Worm (Caenorhabditis elegans) whole organism, midembryonic: Measurements from ENCODE around the gene gcy-14.

Source experiments
- T22C8.4 ChIP-seq: fragments of 200-800 bp; sonication (Bioruptor generic); IDR thresholded peaks from 2 replicates; pipeline ENCODE4 v1.3.6; 2022; ENCODE audit warnings: missing genetic modification characterization, missing compliant biosample characterization
- cog-1 ChIP-seq: sonication (generic microtip); optimal IDR thresholded peaks from 2 replicates; lab custom pipeline; 2016; ENCODE audit warnings: missing genetic modification characterization, missing compliant biosample characterization
- flt-1 ChIP-seq: fragments of 200-800 bp; sonication (Bioruptor generic); IDR thresholded peaks from 2 replicates; pipeline ENCODE4 v1.3.6; 2022; ENCODE audit warnings: missing genetic modification characterization, missing compliant biosample characterization
- klf-2 ChIP-seq: fragments of 200-800 bp; sonication (Bioruptor generic); conservative IDR thresholded peaks from 2 replicates; pipeline ENCODE4 v1.3.6; 2022; ENCODE audit warnings: missing genetic modification reagents, missing genetic modification characterization, missing compliant biosample characterization
- med-1 ChIP-seq: sonication (generic microtip); optimal IDR thresholded peaks from 2 replicates; lab custom pipeline; 2017; ENCODE audit warnings: missing genetic modification characterization, mild to moderate bottlenecking, missing compliant biosample characterization, antibody characterized with exemption, missing genetic modification reagents; ENCODE audit not compliant: insufficient read depth
- ref-1 ChIP-seq: fragments of 200-800 bp; sonication (Bioruptor generic); conservative IDR thresholded peaks from 2 replicates; pipeline ENCODE4 v1.3.6; 2022; ENCODE audit warnings: missing genetic modification reagents, missing genetic modification characterization, missing compliant biosample characterization
- tab-1 ChIP-seq: fragments of 200-800 bp; sonication (Bioruptor generic); IDR thresholded peaks from 2 replicates; pipeline ENCODE4 v1.3.6; 2022; ENCODE audit warnings: missing genetic modification characterization, missing compliant biosample characterization
- ztf-23 ChIP-seq: fragments of 200-800 bp; sonication (Bioruptor generic); IDR thresholded peaks from 2 replicates; pipeline ENCODE4 v1.3.6; 2022; ENCODE audit warnings: missing genetic modification reagents, missing genetic modification characterization, missing compliant biosample characterization
- ztf-29 ChIP-seq: fragments of 200-800 bp; sonication (Bioruptor generic); IDR thresholded peaks from 2 replicates; pipeline ENCODE4 v1.3.6; 2022; ENCODE audit warnings: missing genetic modification reagents, missing genetic modification characterization, missing compliant biosample characterization

Gene gcy-14

ce11 chrV:14824124-14824523 is 44.0 kb downstream of the gcy-14 start, which contains the start of gene W06A7.4:
W06A7.4 (plus strand) TSS chrV:14824424.
- TF ChIP-seq tab-1 (GFP tag; lab: Robert Waterston, UW) (no peak), flt-1 (no peak), ztf-23 (GFP tag; lab: Robert Waterston, UW) (no peak), med-1 (GFP tag; lab: Kevin White, UChicago) (no peak), cog-1 (tag; lab: Kevin White, UChicago) (no peak), ref-1 (no peak)

ce11 chrV:14821553-14821952 is 46.5 kb downstream of the gcy-14 start, which contains the start of gene W06A7.2:
W06A7.2 (plus strand) TSS chrV:14821853.
- TF ChIP-seq flt-1 (no peak), klf-2 (GFP tag; lab: Robert Waterston, UW) (no peak), ztf-23 (GFP tag; lab: Robert Waterston, UW) (no peak), ref-1 (no peak), T22C8.4 (GFP tag; lab: Robert Waterston, UW) (no peak), med-1 (GFP tag; lab: Kevin White, UChicago) (no peak), tab-1 (GFP tag; lab: Robert Waterston, UW) (no peak), ztf-29 (GFP tag; lab: Robert Waterston, UW) (no peak), cog-1 (tag; lab: Kevin White, UChicago) (no peak)

- TF ChIP-seq med-1 (GFP tag; lab: Kevin White, UChicago) (no peak), tab-1 (GFP tag; lab: Robert Waterston, UW) (no peak), T22C8.4 (GFP tag; lab: Robert Waterston, UW) (no peak), flt-1 (no peak), ref-1 (no peak), ztf-23 (GFP tag; lab: Robert Waterston, UW) (no peak), cog-1 (tag; lab: Kevin White, UChicago) (no peak), klf-2 (GFP tag; lab: Robert Waterston, UW) (no peak), ztf-29 (GFP tag; lab: Robert Waterston, UW) (no peak)
These were observed 47.8 kb downstream of the gcy-14 start for ce11 chrV:14820314-14820713.

DNA sequence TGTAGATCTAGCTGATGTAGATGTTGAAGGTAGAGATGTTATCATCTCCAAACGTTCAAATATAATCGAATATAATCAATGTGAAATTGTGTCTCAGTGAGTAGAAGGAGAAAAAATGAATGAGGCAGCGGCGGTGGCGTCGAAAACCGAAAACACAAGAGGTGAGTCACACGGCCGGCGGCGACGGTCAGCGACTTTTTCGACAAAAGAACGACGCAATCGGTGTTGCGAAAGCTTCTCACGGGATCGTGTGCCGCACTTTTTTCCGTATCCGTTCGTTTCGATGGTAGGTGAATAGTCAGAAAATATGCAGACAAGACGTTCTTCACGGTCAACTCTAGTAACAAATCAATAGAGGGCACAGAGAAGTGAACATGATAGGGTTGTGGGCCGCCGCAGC is 52.6 kb downstream of the gcy-14 start, which contains the start of gene rin-1:
Gene rin-1 (minus strand): TSS at position 101 of the 400 bp plus-strand sequence.
- TF ChIP-seq T22C8.4 (GFP tag; lab: Robert Waterston, UW): no peak
- TF ChIP-seq med-1 (GFP tag; lab: Kevin White, UChicago): no peak
- TF ChIP-seq tab-1 (GFP tag; lab: Robert Waterston, UW): no peak
- no peak for TF ChIP-seq ztf-23 (GFP tag; lab: Robert Waterston, UW)
- no peak for TF ChIP-seq klf-2 (GFP tag; lab: Robert Waterston, UW)
- no peak for TF ChIP-seq cog-1 (tag; lab: Kevin White, UChicago)
- no peak for TF ChIP-seq ztf-29 (GFP tag; lab: Robert Waterston, UW)
- no peak for TF ChIP-seq ref-1
- no peak for TF ChIP-seq flt-1

ce11 chrV:14813566-14813965 is 54.5 kb downstream of the gcy-14 start:
- TF ChIP-seq flt-1 (no peak), cog-1 (tag; lab: Kevin White, UChicago) (no peak), ztf-29 (GFP tag; lab: Robert Waterston, UW) (no peak), tab-1 (GFP tag; lab: Robert Waterston, UW) (no peak), ref-1 (no peak), med-1 (GFP tag; lab: Kevin White, UChicago) (no peak), klf-2 (GFP tag; lab: Robert Waterston, UW) (no peak), ztf-23 (GFP tag; lab: Robert Waterston, UW) (no peak)
